Worm (Caenorhabditis elegans): ENCODE results near the gene zig-12.

- TF ChIP-seq him-1 (tag; optimal IDR thresholded peaks at IDR 0.05) = no peak
- no peak for TF ChIP-seq W03F9.2 (tag; optimal IDR thresholded peaks at IDR 0.05)
Observed at ce11 chrX:8742896-8743295, 20.8 kb upstream of the zig-12 start, which contains the start of gene M02D8.7.

All from whole organism, L4/young adult.